Worm (Caenorhabditis elegans) whole organism, late embryonic: ENCODE measurements around the gene F13B6.2.

Experiments
- K02D7.2 ChIP-seq: sonication (generic microtip); optimal IDR thresholded peaks from 2 replicates; lab custom pipeline; 2017; ENCODE audit warnings: mild to moderate bottlenecking, missing genetic modification characterization, missing compliant biosample characterization
- K09A11.1 ChIP-seq: sonication (generic microtip); optimal IDR thresholded peaks from 2 replicates; lab custom pipeline; 2017; ENCODE audit warnings: antibody characterized with exemption, mild to moderate bottlenecking, missing genetic modification characterization, missing compliant biosample characterization; ENCODE audit not compliant: insufficient read depth
- T23F11.4 ChIP-seq: fragments of 200-800 bp; sonication (Bioruptor generic); optimal IDR thresholded peaks from 2 replicates; lab custom pipeline; 2018; ENCODE audit warnings: mild to moderate bottlenecking, missing genetic modification characterization, missing compliant biosample characterization
- ceh-18 ChIP-seq: sonication (generic microtip); optimal IDR thresholded peaks from 2 replicates; lab custom pipeline; 2016; ENCODE audit warnings: missing genetic modification characterization, missing compliant biosample characterization
- ceh-19 ChIP-seq: fragments of 200-800 bp; sonication (Bioruptor generic); optimal IDR thresholded peaks from 2 replicates; lab custom pipeline; 2018; ENCODE audit warnings: mild to moderate bottlenecking, missing genetic modification characterization, missing compliant biosample characterization
- ceh-2 ChIP-seq: sonication (generic microtip); optimal IDR thresholded peaks from 2 replicates; lab custom pipeline; 2016; ENCODE audit warnings: missing genotype, missing genetic modification characterization, missing compliant biosample characterization
- ceh-22 ChIP-seq: sonication (generic microtip); optimal IDR thresholded peaks from 2 replicates; lab custom pipeline; 2017; ENCODE audit warnings: missing biosample characterization, missing genetic modification characterization
- ceh-30 ChIP-seq: fragments of 150-350 bp; optimal IDR thresholded peaks from 2 replicates; lab custom pipeline; 2014; ENCODE audit warnings: missing biosample characterization, missing genetic modification characterization
- ceh-31 ChIP-seq: sonication (generic microtip); optimal IDR thresholded peaks from 2 replicates; lab custom pipeline; 2016; ENCODE audit warnings: missing genetic modification characterization, missing compliant biosample characterization
- ceh-34 ChIP-seq: sonication (generic microtip); optimal IDR thresholded peaks from 2 replicates; lab custom pipeline; 2016; ENCODE audit warnings: mild to moderate bottlenecking, missing genetic modification characterization, missing compliant biosample characterization
- ceh-45 ChIP-seq: fragments of 200-800 bp; sonication (Bioruptor generic); IDR thresholded peaks from 2 replicates; pipeline ENCODE4 v1.3.6; 2022; ENCODE audit warnings: missing genetic modification reagents, missing genetic modification characterization, missing compliant biosample characterization
- ceh-48 ChIP-seq: sonication (generic microtip); optimal IDR thresholded peaks from 2 replicates; lab custom pipeline; 2016; ENCODE audit warnings: missing genetic modification characterization, inconsistent platforms, missing compliant biosample characterization
- che-1 ChIP-seq: sonication (generic microtip); optimal IDR thresholded peaks from 2 replicates; lab custom pipeline; 2016; ENCODE audit warnings: mild to moderate bottlenecking, missing genetic modification characterization, missing compliant biosample characterization
- dmd-4 ChIP-seq: sonication (generic microtip); optimal IDR thresholded peaks from 2 replicates; lab custom pipeline; 2016; ENCODE audit warnings: borderline replicate concordance, missing genetic modification characterization, missing compliant biosample characterization
- dve-1 ChIP-seq: sonication (generic microtip); optimal IDR thresholded peaks from 2 replicates; lab custom pipeline; 2017; ENCODE audit warnings: antibody characterized with exemption, mild to moderate bottlenecking, missing genetic modification characterization, missing compliant biosample characterization
- elt-2 ChIP-seq: sonication (generic microtip); optimal IDR thresholded peaks from 2 replicates; lab custom pipeline; 2016; ENCODE audit warnings: missing genetic modification reagents, missing genetic modification characterization, missing compliant biosample characterization
- ets-4 ChIP-seq: sonication (generic microtip); optimal IDR thresholded peaks from 2 replicates; lab custom pipeline; 2016; ENCODE audit warnings: missing genetic modification characterization, missing compliant biosample characterization
- eyg-1 ChIP-seq: sonication (generic microtip); optimal IDR thresholded peaks from 2 replicates; lab custom pipeline; 2016; ENCODE audit warnings: missing genotype, missing genetic modification characterization, missing compliant biosample characterization
- fax-1 ChIP-seq: sonication (generic microtip); optimal IDR thresholded peaks from 2 replicates; lab custom pipeline; 2016; ENCODE audit warnings: missing genotype, missing genetic modification characterization, missing compliant biosample characterization
- fkh-10 ChIP-seq: fragments of 150-350 bp; optimal IDR thresholded peaks from 2 replicates; lab custom pipeline; 2014; ENCODE audit warnings: missing biosample characterization, missing genetic modification reagents, missing genetic modification characterization
- fkh-6 ChIP-seq: sonication (generic microtip); optimal IDR thresholded peaks from 2 replicates; lab custom pipeline; 2016; ENCODE audit warnings: missing genetic modification characterization, missing compliant biosample characterization
- gmeb-2 ChIP-seq: sonication (generic microtip); optimal IDR thresholded peaks from 2 replicates; lab custom pipeline; 2016; ENCODE audit warnings: missing genetic modification characterization, inconsistent platforms, missing compliant biosample characterization
- hlh-15 ChIP-seq: sonication (generic microtip); optimal IDR thresholded peaks from 2 replicates; lab custom pipeline; 2016; ENCODE audit warnings: missing genetic modification characterization, missing compliant biosample characterization
- hlh-6 ChIP-seq: sonication (generic microtip); optimal IDR thresholded peaks from 2 replicates; lab custom pipeline; 2016; ENCODE audit warnings: missing genotype, missing genetic modification characterization, missing compliant biosample characterization
- hlh-8 ChIP-seq: sonication (generic microtip); optimal IDR thresholded peaks from 2 replicates; lab custom pipeline; 2016; ENCODE audit warnings: missing genotype, missing genetic modification characterization, missing compliant biosample characterization
- lim-6 ChIP-seq: sonication (generic microtip); optimal IDR thresholded peaks from 2 replicates; lab custom pipeline; 2016; ENCODE audit warnings: missing genetic modification characterization, missing compliant biosample characterization
- lin-11 ChIP-seq: fragments of 200-800 bp; sonication (Bioruptor generic); optimal IDR thresholded peaks from 2 replicates; lab custom pipeline; 2018; ENCODE audit warnings: mild to moderate bottlenecking, missing genetic modification characterization, missing compliant biosample characterization
- madf-2 ChIP-seq: sonication (generic microtip); optimal IDR thresholded peaks from 2 replicates; lab custom pipeline; 2017; ENCODE audit warnings: missing genetic modification characterization, missing compliant biosample characterization
- nfya-1 ChIP-seq: sonication (generic microtip); optimal IDR thresholded peaks from 2 replicates; lab custom pipeline; 2017; ENCODE audit warnings: missing genetic modification characterization, mild to moderate bottlenecking, missing compliant biosample characterization, antibody characterized with exemption, moderate library complexity
- nhr-11 ChIP-seq: fragments of 150-350 bp; optimal IDR thresholded peaks from 2 replicates; lab custom pipeline; 2014; ENCODE audit warnings: missing biosample characterization, missing genetic modification characterization
- nhr-232 ChIP-seq: sonication (generic microtip); optimal IDR thresholded peaks from 2 replicates; lab custom pipeline; 2016; ENCODE audit warnings: missing genetic modification characterization, missing compliant biosample characterization
- pag-3 ChIP-seq: sonication (generic microtip); optimal IDR thresholded peaks from 2 replicates; lab custom pipeline; 2016; ENCODE audit warnings: missing compliant biosample characterization, missing genetic modification characterization, borderline replicate concordance
- pros-1 ChIP-seq: fragments of 150-350 bp; optimal IDR thresholded peaks from 2 replicates; lab custom pipeline; 2014; ENCODE audit warnings: missing biosample characterization, missing genetic modification reagents, missing genetic modification characterization
- ref-2 ChIP-seq: sonication (generic microtip); optimal IDR thresholded peaks from 2 replicates; lab custom pipeline; 2016; ENCODE audit warnings: missing genetic modification characterization, missing compliant biosample characterization
- rnt-1 ChIP-seq: sonication (generic microtip); optimal IDR thresholded peaks from 2 replicates; lab custom pipeline; 2016; ENCODE audit warnings: missing genetic modification characterization, missing compliant biosample characterization
- sox-2 ChIP-seq: fragments of 200-800 bp; sonication (Bioruptor generic); IDR thresholded peaks from 2 replicates; pipeline ENCODE4 v1.3.6; 2022; ENCODE audit warnings: missing genetic modification reagents, missing genetic modification characterization, missing compliant biosample characterization
- syd-9 ChIP-seq: sonication (generic microtip); optimal IDR thresholded peaks from 2 replicates; lab custom pipeline; 2016; ENCODE audit warnings: mild to moderate bottlenecking, missing genetic modification characterization, moderate library complexity, missing compliant biosample characterization
- tbx-7 ChIP-seq: sonication (generic microtip); optimal IDR thresholded peaks from 2 replicates; lab custom pipeline; 2016; ENCODE audit warnings: missing genotype, missing genetic modification characterization, missing compliant biosample characterization
- unc-42 ChIP-seq: sonication (generic microtip); optimal IDR thresholded peaks from 2 replicates; lab custom pipeline; 2016; ENCODE audit warnings: missing genotype, missing genetic modification characterization, missing compliant biosample characterization
- zip-5 ChIP-seq: sonication (generic microtip); optimal IDR thresholded peaks from 2 replicates; lab custom pipeline; 2016; ENCODE audit warnings: missing genetic modification characterization, missing compliant biosample characterization
- ztf-16 ChIP-seq: sonication (generic microtip); optimal IDR thresholded peaks from 2 replicates; lab custom pipeline; 2017; ENCODE audit warnings: missing genetic modification characterization, missing compliant biosample characterization

The F13B6.2 gene

ce11 chrIV:7447556-7447955, 12.6 kb downstream of the F13B6.2 start, which contains the start of gene B0496.2:
Gene B0496.2 (plus strand): TSS chrIV:7447856.
- TF ChIP-seq rnt-1 (tag; lab: Kevin White, UChicago) (no peak), lin-11 (tag; lab: Kevin White, UChicago) (no peak), hlh-8 (tag; lab: Kevin White, UChicago) (no peak), dve-1 (tag; lab: Kevin White, UChicago) (no peak), unc-42 (tag; lab: Kevin White, UChicago) (no peak), ets-4 (tag; lab: Kevin White, UChicago) (no peak), lim-6 (no peak), nhr-11 (tag; lab: Kevin White, UChicago) (no peak), ceh-48 (tag; lab: Kevin White, UChicago) (no peak), gmeb-2 (no peak), ceh-19 (no peak), zip-5 (tag; lab: Kevin White, UChicago) (no peak), fkh-10 (GFP tag; lab: Kevin White, UChicago) (no peak), pag-3 (tag; lab: Kevin White, UChicago) (no peak), ceh-31 (tag; lab: Kevin White, UChicago) (no peak), tbx-7 (no peak), dmd-4 (tag; lab: Kevin White, UChicago) (no peak), madf-2 (tag; lab: Kevin White, UChicago) (no peak), ceh-2 (tag; lab: Kevin White, UChicago) (no peak), syd-9 (tag; lab: Kevin White, UChicago) (no peak)

ce11 chrIV:7445995-7446394, 14.1 kb downstream of the F13B6.2 start, which contains the start of gene B0496.1:
Gene B0496.1 (plus strand): TSS chrIV:7446295.
- no peak for TF ChIP-seq nfya-1
- TF ChIP-seq K09A11.1 (tag; lab: Kevin White, UChicago): no peak
- no peak for TF ChIP-seq ceh-30
- no peak for TF ChIP-seq ceh-48 (tag; lab: Kevin White, UChicago)
- TF ChIP-seq sox-2 (GFP tag; lab: Robert Waterston, UW): no peak
- no peak for TF ChIP-seq pros-1 (tag; lab: Kevin White, UChicago)
- TF ChIP-seq fkh-10 (GFP tag; lab: Kevin White, UChicago): no peak
- TF ChIP-seq hlh-8 (tag; lab: Kevin White, UChicago): no peak
- TF ChIP-seq ztf-16: no peak
- no peak for TF ChIP-seq fkh-6 (tag; lab: Kevin White, UChicago)
- TF ChIP-seq T23F11.4 (GFP tag; lab: Kevin White, UChicago): no peak
- no peak for TF ChIP-seq hlh-6 (tag; lab: Kevin White, UChicago)

ce11 chrIV:7445236-7445635, 14.9 kb downstream of the F13B6.2 start, which contains the start of gene valv-1:
Gene valv-1 (minus strand): TSS chrIV:7445336.
- TF ChIP-seq syd-9 (tag; lab: Kevin White, UChicago): no peak
- no peak for TF ChIP-seq nhr-232 (tag; lab: Kevin White, UChicago)

- TF ChIP-seq elt-2 (tag; lab: Kevin White, UChicago) (peak; percentile 86), ceh-48 (tag; lab: Kevin White, UChicago) (no peak), hlh-15 (tag; lab: Kevin White, UChicago) (no peak), dmd-4 (tag; lab: Kevin White, UChicago) (no peak)
Observed at ce11 chrIV:7440238-7440637, 19.9 kb downstream of the F13B6.2 start.

ce11 chrIV:7439377-7439776, 20.7 kb downstream of the F13B6.2 start:
- no peak for TF ChIP-seq ceh-45 (GFP tag; lab: Robert Waterston, UW)
- TF ChIP-seq ztf-16: no peak
- no peak for TF ChIP-seq syd-9 (tag; lab: Kevin White, UChicago)
- TF ChIP-seq K02D7.2 (tag; lab: Kevin White, UChicago): no peak
- no peak for TF ChIP-seq ceh-31 (tag; lab: Kevin White, UChicago)
- TF ChIP-seq madf-2 (tag; lab: Kevin White, UChicago): no peak
- no peak for TF ChIP-seq ceh-22 (tag; lab: Kevin White, UChicago)
- no peak for TF ChIP-seq eyg-1 (tag; lab: Kevin White, UChicago)
- TF ChIP-seq ceh-19: no peak
- no peak for TF ChIP-seq che-1
- TF ChIP-seq lin-11 (tag; lab: Kevin White, UChicago): no peak
- no peak for TF ChIP-seq ceh-34
- no peak for TF ChIP-seq ceh-18 (tag; lab: Kevin White, UChicago)
- TF ChIP-seq fax-1 (tag; lab: Kevin White, UChicago): no peak
- no peak for TF ChIP-seq ref-2 (tag; lab: Kevin White, UChicago)
